Fruit fly (Drosophila melanogaster): ENCODE measurements around the gene CG45218.
A peak's percentile ranks its signal among the peaks of the same experiment; 100 is the strongest.

The CG45218 gene

dm6 chr3R:15292241-15293004 is 1.8 kb upstream of the CG45218 start:
- TF ChIP-seq lola (GFP tag; optimal IDR thresholded peaks at IDR 0.05) (no peak), Jra (GFP tag; optimal IDR thresholded peaks at IDR 0.05) (no peak), Vsx2 (GFP tag; optimal IDR thresholded peaks at IDR 0.05; ENCODE audit: partially characterized antibody) (no peak), Rel (GFP tag; optimal IDR thresholded peaks at IDR 0.05) (no peak), Rel (tag; optimal IDR thresholded peaks at IDR 0.05) (no peak), pan (optimal IDR thresholded peaks at IDR 0.05) (no peak), foxo (GFP tag; optimal IDR thresholded peaks at IDR 0.05) (peak in 1 of 2 experiments; percentile 40), Dfd (GFP tag; optimal IDR thresholded peaks at IDR 0.05) (peak; percentile 94), psq (GFP tag; optimal IDR thresholded peaks at IDR 0.05) (no peak), jim (GFP tag; optimal IDR thresholded peaks at IDR 0.05) (no peak), dl (GFP tag; optimal IDR thresholded peaks at IDR 0.05; ENCODE audit: insufficient read depth in 1 of 2, partially characterized antibody in 2 of 2) (no peak), usp (GFP tag; optimal IDR thresholded peaks at IDR 0.05) (no peak)

DNA sequence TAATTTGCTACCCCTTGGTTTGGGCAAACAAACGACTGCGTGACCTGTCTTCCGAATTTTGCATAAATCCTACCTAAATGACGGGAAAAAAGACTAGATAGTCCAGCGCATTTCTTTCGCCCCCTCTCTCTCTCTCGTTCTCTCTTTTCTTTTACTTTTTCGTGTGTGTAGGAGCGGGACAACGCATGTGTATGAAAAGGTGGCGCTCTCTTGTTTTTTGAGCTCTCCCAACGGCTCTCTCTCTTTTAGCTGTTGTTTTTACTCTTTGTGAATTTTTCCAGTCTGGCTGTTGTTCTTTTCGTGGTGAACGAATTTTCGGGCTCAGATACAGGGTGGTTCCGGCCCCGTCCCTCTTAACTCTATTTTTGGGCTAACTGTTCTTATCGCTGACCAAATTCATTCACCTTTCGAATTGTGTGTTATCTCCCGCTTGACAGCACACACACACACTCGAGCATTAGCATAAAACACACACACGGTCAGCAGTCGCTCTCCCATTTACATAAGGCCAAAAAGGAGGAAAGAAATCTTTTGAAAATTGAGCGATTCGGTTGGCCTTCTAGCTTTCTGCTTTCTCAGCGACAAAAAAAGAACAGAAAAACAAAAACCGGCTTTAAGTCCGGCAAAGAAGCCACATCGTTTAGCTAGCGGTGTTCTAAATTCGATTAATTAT is 1.1 kb upstream of the CG45218 start:
- TF ChIP-seq Dfd (GFP tag; optimal IDR thresholded peaks at IDR 0.05) = no peak
- peak; percentile 24 for TF ChIP-seq h (GFP tag; optimal IDR thresholded peaks at IDR 0.05)
- peak; percentile 34 for TF ChIP-seq Sp1 (GFP tag; optimal IDR thresholded peaks at IDR 0.05)
- TF ChIP-seq OdsH (GFP tag; optimal IDR thresholded peaks at IDR 0.05) = peak; percentile 32
- peak; percentile 90 for TF ChIP-seq Dif (GFP tag; optimal IDR thresholded peaks at IDR 0.05; ENCODE audit: partially characterized antibody)
- TF ChIP-seq rgr (GFP tag; optimal IDR thresholded peaks at IDR 0.05) = peak; percentile 8
- TF ChIP-seq Jra (GFP tag; optimal IDR thresholded peaks at IDR 0.05) = no peak
- TF ChIP-seq Vsx2 (GFP tag; optimal IDR thresholded peaks at IDR 0.05; ENCODE audit: partially characterized antibody) = peak; percentile 70
- peak; percentile 64 for TF ChIP-seq psq (GFP tag; optimal IDR thresholded peaks at IDR 0.05)
- TF ChIP-seq dl (GFP tag; optimal IDR thresholded peaks at IDR 0.05; ENCODE audit: insufficient read depth in 1 of 2, partially characterized antibody in 2 of 2) = peak; percentile 86 to 92

DNA sequence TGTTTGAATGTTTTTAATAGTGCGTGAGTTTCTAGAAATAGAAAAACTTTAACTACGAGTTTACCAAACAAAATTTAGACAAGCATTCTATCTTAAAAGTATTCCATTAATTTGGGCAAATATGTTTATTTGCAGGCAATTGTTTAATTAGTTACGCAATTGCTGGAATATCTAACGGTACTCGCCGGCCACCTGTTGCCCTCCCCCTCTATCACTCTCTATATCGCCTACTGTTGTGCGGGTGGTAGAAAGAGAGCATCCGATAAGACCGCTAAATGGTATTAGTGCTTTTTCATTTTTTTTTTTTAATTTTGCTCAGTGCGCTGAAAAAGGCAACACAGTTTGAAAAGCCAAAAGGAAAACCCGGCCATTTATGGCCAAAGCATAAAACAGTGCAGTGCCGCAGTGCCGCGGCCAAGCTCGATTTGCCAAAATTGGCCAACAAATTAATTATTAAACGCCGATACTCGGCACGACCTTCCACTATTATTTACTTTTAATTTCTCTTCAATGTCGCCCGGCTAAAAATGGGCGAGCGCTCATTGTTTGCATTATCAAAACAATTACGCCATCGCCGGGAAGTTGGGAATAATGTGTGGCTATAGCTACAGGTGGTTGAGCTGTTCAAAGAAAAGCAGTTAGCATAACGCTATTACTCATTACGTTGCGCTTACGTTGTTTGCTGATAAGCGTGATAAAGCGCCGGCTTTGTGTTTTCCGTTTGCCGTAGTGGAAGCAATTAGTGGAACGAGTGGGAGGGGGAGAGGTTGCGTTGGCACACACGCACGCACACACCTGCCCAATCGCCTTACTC is 564 bp downstream of the CG45218 start:
- TF ChIP-seq Abd-B (GFP tag; optimal IDR thresholded peaks at IDR 0.05) (no peak), foxo (GFP tag; optimal IDR thresholded peaks at IDR 0.05) (no peak), Hnf4 (GFP tag; optimal IDR thresholded peaks at IDR 0.05) (no peak), CG9705 (GFP tag; optimal IDR thresholded peaks at IDR 0.05) (no peak), fru (GFP tag; optimal IDR thresholded peaks at IDR 0.05) (no peak), dl (GFP tag; optimal IDR thresholded peaks at IDR 0.05; ENCODE audit: insufficient read depth in 1 of 2, partially characterized antibody in 2 of 2) (no peak), Sp1 (GFP tag; optimal IDR thresholded peaks at IDR 0.05) (no peak), HLH106 (tag; optimal IDR thresholded peaks at IDR 0.05) (no peak), psq (GFP tag; optimal IDR thresholded peaks at IDR 0.05) (no peak), rgr (GFP tag; optimal IDR thresholded peaks at IDR 0.05) (no peak), dsf (GFP tag; optimal IDR thresholded peaks at IDR 0.05; ENCODE audit: borderline replicate concordance) (no peak), OdsH (GFP tag; optimal IDR thresholded peaks at IDR 0.05) (no peak), lola (GFP tag; optimal IDR thresholded peaks at IDR 0.05) (no peak), tai (GFP tag; optimal IDR thresholded peaks at IDR 0.05) (no peak), Jra (GFP tag; optimal IDR thresholded peaks at IDR 0.05) (no peak), N (GFP tag; optimal IDR thresholded peaks at IDR 0.05) (no peak), jim (GFP tag; optimal IDR thresholded peaks at IDR 0.05) (no peak), Vsx2 (GFP tag; optimal IDR thresholded peaks at IDR 0.05; ENCODE audit: partially characterized antibody) (no peak)

dm6 chr3R:15288802-15289201 is 1.8 kb downstream of the CG45218 start:
- TF ChIP-seq dsf (GFP tag; optimal IDR thresholded peaks at IDR 0.05; ENCODE audit: borderline replicate concordance) = no peak
- no peak for TF ChIP-seq tai (GFP tag; optimal IDR thresholded peaks at IDR 0.05)
- TF ChIP-seq Dfd (GFP tag; optimal IDR thresholded peaks at IDR 0.05) = no peak
- TF ChIP-seq Abd-B (GFP tag; optimal IDR thresholded peaks at IDR 0.05) = no peak
- TF ChIP-seq CrebA (GFP tag; optimal IDR thresholded peaks at IDR 0.05; ENCODE audit: borderline replicate concordance) = no peak
- TF ChIP-seq Dif (GFP tag; optimal IDR thresholded peaks at IDR 0.05; ENCODE audit: partially characterized antibody) = no peak
- TF ChIP-seq psq (GFP tag; optimal IDR thresholded peaks at IDR 0.05) = no peak
- TF ChIP-seq woc (GFP tag; optimal IDR thresholded peaks at IDR 0.05) = no peak
- TF ChIP-seq HLH106 (tag; optimal IDR thresholded peaks at IDR 0.05) = no peak
- no peak for TF ChIP-seq Hr83 (GFP tag; optimal IDR thresholded peaks at IDR 0.05; ENCODE audit: poor library complexity, severe bottlenecking)
- TF ChIP-seq Hr78 (GFP tag; optimal IDR thresholded peaks at IDR 0.05) = no peak
- no peak for TF ChIP-seq OdsH (GFP tag; optimal IDR thresholded peaks at IDR 0.05)
- no peak for TF ChIP-seq N (GFP tag; optimal IDR thresholded peaks at IDR 0.05)
- no peak for TF ChIP-seq dmrt93B (GFP tag; optimal IDR thresholded peaks at IDR 0.05)
- no peak for TF ChIP-seq Jra (GFP tag; optimal IDR thresholded peaks at IDR 0.05)
